Fruit fly (Drosophila melanogaster): Measurements from ENCODE around the gene Pde11.

DNA sequence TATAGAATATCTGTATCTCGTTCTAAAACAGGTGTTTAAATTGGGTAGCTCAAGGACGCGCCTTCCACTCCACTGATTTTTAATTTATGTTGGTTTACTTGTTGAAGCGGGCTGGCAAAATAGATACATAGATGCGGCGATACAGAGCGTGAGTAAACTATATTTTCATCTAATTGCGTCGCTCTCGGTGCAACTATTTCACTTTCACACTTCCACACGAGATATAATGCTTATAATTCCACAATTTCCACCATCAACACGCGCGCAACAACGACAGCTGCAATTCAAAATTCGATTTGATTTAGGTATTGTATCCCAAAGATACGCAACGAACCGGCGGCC is 106.1 kb downstream of the Pde11 start:
- TF ChIP-seq h (GFP tag; optimal IDR thresholded peaks at IDR 0.05) (no peak), lola (GFP tag; optimal IDR thresholded peaks at IDR 0.05) (no peak), Hr78 (GFP tag; optimal IDR thresholded peaks at IDR 0.05) (no peak), Mio (GFP tag; optimal IDR thresholded peaks at IDR 0.05) (no peak), fru (GFP tag; optimal IDR thresholded peaks at IDR 0.05) (no peak), psq (GFP tag; optimal IDR thresholded peaks at IDR 0.05) (no peak), Dfd (GFP tag; optimal IDR thresholded peaks at IDR 0.05) (no peak), CrebA (GFP tag; optimal IDR thresholded peaks at IDR 0.05; ENCODE audit: borderline replicate concordance) (no peak), Hnf4 (GFP tag; optimal IDR thresholded peaks at IDR 0.05) (no peak), GATAd (GFP tag; optimal IDR thresholded peaks at IDR 0.05) (no peak), br (GFP tag; optimal IDR thresholded peaks at IDR 0.05) (no peak)
